Fruit fly (Drosophila melanogaster) whole organism, embryonic: ENCODE measurements around the gene Gyc88E.

Source experiments
- CG11695 ChIP-seq: fragments of 200-800 bp; sonication (Bioruptor generic); IDR thresholded peaks from 3 replicates; pipeline ENCODE4 v1.3.6; 2022; ENCODE audit warnings: missing biosample characterization, missing genetic modification characterization
- CG13123 ChIP-seq: fragments of 200-800 bp; sonication (Bioruptor generic); optimal IDR thresholded peaks from 2 replicates; lab custom pipeline; 2016; ENCODE audit warnings: missing biosample characterization, missing genetic modification characterization
- CG7372 ChIP-seq: fragments of 200-800 bp; sonication (Bioruptor generic); IDR thresholded peaks from 2 replicates; pipeline ENCODE4 v1.3.6; 2022; ENCODE audit warnings: missing biosample characterization, missing genetic modification characterization
- CHES-1-like ChIP-seq: fragments of 200-800 bp; sonication (Bioruptor generic); optimal IDR thresholded peaks from 2 replicates; lab custom pipeline; 2016; ENCODE audit warnings: missing biosample characterization, missing genetic modification characterization
- Dfd ChIP-seq, 2 experiments: fragments of >200 bp; optimal IDR thresholded peaks; 2 replicates each; lab custom pipeline; 2017; ENCODE audit warnings: missing biosample characterization in 2 of 2, missing genetic modification characterization in 2 of 2
- Oli ChIP-seq: fragments of 200-800 bp; sonication (Bioruptor generic); optimal IDR thresholded peaks from 2 replicates; lab custom pipeline; 2018; ENCODE audit warnings: missing biosample characterization, mild to moderate bottlenecking, missing genetic modification characterization, moderate library complexity
- Six4 ChIP-seq: fragments of 200-800 bp; sonication (Bioruptor generic); optimal IDR thresholded peaks from 2 replicates; lab custom pipeline; 2016; ENCODE audit warnings: missing biosample characterization, missing genetic modification characterization
- da ChIP-seq: fragments of 200-800 bp; sonication (Bioruptor generic); optimal IDR thresholded peaks from 2 replicates; lab custom pipeline; 2016; ENCODE audit warnings: missing biosample characterization, missing genetic modification characterization
- fru ChIP-seq: fragments of >200 bp; optimal IDR thresholded peaks from 2 replicates; lab custom pipeline; 2017
- fu2 ChIP-seq: fragments of 200-800 bp; sonication (Bioruptor generic); optimal IDR thresholded peaks from 2 replicates; lab custom pipeline; 2016; ENCODE audit warnings: missing biosample characterization, missing genetic modification characterization
- gsb-n ChIP-seq: fragments of 200-800 bp; sonication (Bioruptor generic); optimal IDR thresholded peaks from 3 replicates; lab custom pipeline; 2018; ENCODE audit warnings: missing biosample characterization, mild to moderate bottlenecking, missing genetic modification characterization
- pb ChIP-seq: fragments of 200-800 bp; sonication (Bioruptor generic); optimal IDR thresholded peaks from 3 replicates; lab custom pipeline; 2016; ENCODE audit warnings: missing biosample characterization, missing genetic modification characterization
- yki ChIP-seq: fragments of >200 bp; optimal IDR thresholded peaks from 3 replicates; lab custom pipeline; 2018

DNA sequence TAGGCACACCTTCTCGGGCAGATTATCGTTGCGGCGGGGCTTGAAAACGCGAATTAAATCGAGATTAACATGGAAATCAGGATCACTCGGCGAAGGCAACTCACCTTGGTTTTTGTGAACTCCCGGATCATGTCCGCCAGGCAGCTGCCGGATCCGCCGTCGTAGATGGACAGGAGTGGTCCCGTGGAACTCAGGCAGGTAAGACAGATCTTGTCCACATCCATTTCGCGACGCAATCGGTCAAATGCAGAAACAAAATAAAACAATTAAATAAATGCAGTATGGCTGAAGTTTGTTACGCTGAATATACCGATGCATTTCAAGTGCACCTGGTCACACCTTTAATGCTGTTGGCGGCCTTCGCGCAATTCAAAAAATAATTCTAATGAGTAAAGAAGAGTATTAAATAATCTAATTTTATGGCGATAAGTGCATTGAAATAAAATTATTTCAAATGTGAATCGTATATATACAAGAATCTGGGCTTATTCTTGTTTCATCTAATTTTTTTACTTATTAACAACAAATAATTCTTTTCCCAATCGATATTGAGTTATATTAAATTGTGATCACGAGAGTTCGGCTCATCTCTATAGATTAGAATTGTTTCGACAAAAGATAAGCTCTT is 63.3 kb downstream of the Gyc88E start, which contains the start of the genes CG6654 and CG4210:
- TF ChIP-seq fu2: no peak
- TF ChIP-seq pb: no peak
- TF ChIP-seq yki (lab: Kevin White, UChicago): no peak
- TF ChIP-seq fru: no peak
- TF ChIP-seq CG13123 (GFP tag; lab: Kevin White, UChicago): no peak
- TF ChIP-seq CHES-1-like (GFP tag; lab: Kevin White, UChicago): no peak
- no peak for TF ChIP-seq Oli (tag; lab: Kevin White, UChicago)
- no peak for TF ChIP-seq Dfd (GFP tag; optimal IDR thresholded peaks at IDR 0.05; lab: Kevin White, UChicago)
- no peak for TF ChIP-seq Six4 (GFP tag; lab: Kevin White, UChicago)
- no peak for TF ChIP-seq CG11695 (GFP tag; lab: Robert Waterston, UW)
- TF ChIP-seq da (GFP tag; lab: Kevin White, UChicago): no peak
- no peak for TF ChIP-seq CG7372 (GFP tag; lab: Robert Waterston, UW)
- no peak for TF ChIP-seq gsb-n (tag; lab: Kevin White, UChicago)
